Fruit fly (Drosophila melanogaster): Measurements from ENCODE around the gene PolE2.

Gene PolE2

dm6 chr3L:5871201-5871600, 26.0 kb downstream of the PolE2 start, which contains the start of gene CG5568:
CG5568 (plus strand) TSS chr3L:5871501.
- TF ChIP-seq Clk (GFP tag; optimal IDR thresholded peaks at IDR 0.05), result no peak
- no peak for TF ChIP-seq Hr96 (GFP tag; optimal IDR thresholded peaks at IDR 0.05)
- TF ChIP-seq CG14711 (tag; optimal IDR thresholded peaks at IDR 0.05), result no peak
- TF ChIP-seq tj (GFP tag; optimal IDR thresholded peaks at IDR 0.05), result no peak
- TF ChIP-seq Crg-1 (GFP tag; optimal IDR thresholded peaks at IDR 0.05), result no peak
- TF ChIP-seq CG1620 (GFP tag; optimal IDR thresholded peaks at IDR 0.05), result no peak
- no peak for TF ChIP-seq cnc (optimal IDR thresholded peaks at IDR 0.05)
- no peak for TF ChIP-seq CG5204 (GFP tag; optimal IDR thresholded peaks at IDR 0.05)
- no peak for TF ChIP-seq Mnt (GFP tag; optimal IDR thresholded peaks at IDR 0.05)
- TF ChIP-seq toe (GFP tag; optimal IDR thresholded peaks at IDR 0.05), result no peak
- no peak for TF ChIP-seq cic (GFP tag; optimal IDR thresholded peaks at IDR 0.05)
- no peak for TF ChIP-seq CG12768 (GFP tag; optimal IDR thresholded peaks at IDR 0.05)
- TF ChIP-seq kay (GFP tag; ENCODE audit: borderline replicate concordance), result no peak
- TF ChIP-seq CG7101 (tag; optimal IDR thresholded peaks at IDR 0.05), result no peak
- no peak for TF ChIP-seq ovo (GFP tag; optimal IDR thresholded peaks at IDR 0.05)
- no peak for TF ChIP-seq bab1 (GFP tag; optimal IDR thresholded peaks at IDR 0.05)
- no peak for TF ChIP-seq CG11617 (GFP tag; optimal IDR thresholded peaks at IDR 0.05)
- no peak for TF ChIP-seq CG7045 (GFP tag; optimal IDR thresholded peaks at IDR 0.05)
- no peak for TF ChIP-seq pad (GFP tag; optimal IDR thresholded peaks at IDR 0.05)
- TF ChIP-seq CG33017 (tag; optimal IDR thresholded peaks at IDR 0.05), result no peak

- TF ChIP-seq CG12768 (GFP tag; optimal IDR thresholded peaks at IDR 0.05) (no peak), tj (GFP tag; optimal IDR thresholded peaks at IDR 0.05) (no peak), CG11617 (GFP tag; optimal IDR thresholded peaks at IDR 0.05) (no peak), cic (GFP tag; optimal IDR thresholded peaks at IDR 0.05) (no peak), pad (GFP tag; optimal IDR thresholded peaks at IDR 0.05) (peak; percentile 58), toe (GFP tag; optimal IDR thresholded peaks at IDR 0.05) (peak; percentile 70), CG1620 (GFP tag; optimal IDR thresholded peaks at IDR 0.05) (peak; percentile 24), CG5204 (GFP tag; optimal IDR thresholded peaks at IDR 0.05) (peak; percentile 20), Hr96 (GFP tag; optimal IDR thresholded peaks at IDR 0.05) (peak; percentile 70), CG7045 (GFP tag; optimal IDR thresholded peaks at IDR 0.05) (peak; percentile 40), Mnt (GFP tag; optimal IDR thresholded peaks at IDR 0.05) (no peak), Clk (GFP tag; optimal IDR thresholded peaks at IDR 0.05) (no peak), CG33017 (tag; optimal IDR thresholded peaks at IDR 0.05) (no peak), kay (GFP tag; ENCODE audit: borderline replicate concordance) (no peak), Crg-1 (GFP tag; optimal IDR thresholded peaks at IDR 0.05) (peak; percentile 36), CG7101 (tag; optimal IDR thresholded peaks at IDR 0.05) (peak; percentile 45), bab1 (GFP tag; optimal IDR thresholded peaks at IDR 0.05) (peak; percentile 83), ovo (GFP tag; optimal IDR thresholded peaks at IDR 0.05) (no peak), CG14711 (tag; optimal IDR thresholded peaks at IDR 0.05) (peak; percentile 42)
Observed at dm6 chr3L:5869614-5870204, 27.5 kb downstream of the PolE2 start.

- TF ChIP-seq CG14711 (tag; optimal IDR thresholded peaks at IDR 0.05) (no peak), cic (GFP tag; optimal IDR thresholded peaks at IDR 0.05) (no peak), CG7101 (tag; optimal IDR thresholded peaks at IDR 0.05) (no peak), CG11617 (GFP tag; optimal IDR thresholded peaks at IDR 0.05) (no peak), CG7045 (GFP tag; optimal IDR thresholded peaks at IDR 0.05) (no peak), Clk (GFP tag; optimal IDR thresholded peaks at IDR 0.05) (no peak), Crg-1 (GFP tag; optimal IDR thresholded peaks at IDR 0.05) (no peak), CG33017 (tag; optimal IDR thresholded peaks at IDR 0.05) (no peak), CG12768 (GFP tag; optimal IDR thresholded peaks at IDR 0.05) (no peak), ovo (GFP tag; optimal IDR thresholded peaks at IDR 0.05) (no peak), Hr96 (GFP tag; optimal IDR thresholded peaks at IDR 0.05) (no peak), kay (GFP tag; ENCODE audit: borderline replicate concordance) (no peak), CG5204 (GFP tag; optimal IDR thresholded peaks at IDR 0.05) (no peak), CG1620 (GFP tag; optimal IDR thresholded peaks at IDR 0.05) (no peak), toe (GFP tag; optimal IDR thresholded peaks at IDR 0.05) (no peak), pad (GFP tag; optimal IDR thresholded peaks at IDR 0.05) (no peak), bab1 (GFP tag; optimal IDR thresholded peaks at IDR 0.05) (no peak), tj (GFP tag; optimal IDR thresholded peaks at IDR 0.05) (no peak)
Observed at dm6 chr3L:5866924-5867323, 30.3 kb downstream of the PolE2 start.

- no peak for TF ChIP-seq CG14711 (tag; optimal IDR thresholded peaks at IDR 0.05)
- TF ChIP-seq Mnt (GFP tag; optimal IDR thresholded peaks at IDR 0.05), result no peak
Observed at dm6 chr3L:5863868-5864413, 33.3 kb downstream of the PolE2 start.

dm6 chr3L:5862994-5863393, 34.2 kb downstream of the PolE2 start:
- no peak for TF ChIP-seq ovo (GFP tag; optimal IDR thresholded peaks at IDR 0.05)
- TF ChIP-seq pad (GFP tag; optimal IDR thresholded peaks at IDR 0.05), result no peak
- TF ChIP-seq cic (GFP tag; optimal IDR thresholded peaks at IDR 0.05), result no peak
- no peak for TF ChIP-seq Hr96 (GFP tag; optimal IDR thresholded peaks at IDR 0.05)
- no peak for TF ChIP-seq CG33017 (tag; optimal IDR thresholded peaks at IDR 0.05)
- TF ChIP-seq tj (GFP tag; optimal IDR thresholded peaks at IDR 0.05), result no peak
- TF ChIP-seq kay (GFP tag; ENCODE audit: borderline replicate concordance), result no peak
- TF ChIP-seq CG1620 (GFP tag; optimal IDR thresholded peaks at IDR 0.05), result no peak
- no peak for TF ChIP-seq CG14711 (tag; optimal IDR thresholded peaks at IDR 0.05)

dm6 chr3L:5859029-5859428, 38.2 kb downstream of the PolE2 start:
- no peak for TF ChIP-seq Hr96 (GFP tag; optimal IDR thresholded peaks at IDR 0.05)
- TF ChIP-seq CG12768 (GFP tag; optimal IDR thresholded peaks at IDR 0.05), result no peak
- TF ChIP-seq CG33017 (tag; optimal IDR thresholded peaks at IDR 0.05), result no peak
- no peak for TF ChIP-seq bab1 (GFP tag; optimal IDR thresholded peaks at IDR 0.05)
- no peak for TF ChIP-seq cnc (optimal IDR thresholded peaks at IDR 0.05)
- TF ChIP-seq Clk (GFP tag; optimal IDR thresholded peaks at IDR 0.05), result no peak
- TF ChIP-seq Crg-1 (GFP tag; optimal IDR thresholded peaks at IDR 0.05), result no peak
- no peak for TF ChIP-seq Mnt (GFP tag; optimal IDR thresholded peaks at IDR 0.05)
- TF ChIP-seq CG14711 (tag; optimal IDR thresholded peaks at IDR 0.05), result no peak
- no peak for TF ChIP-seq CG5204 (GFP tag; optimal IDR thresholded peaks at IDR 0.05)
- TF ChIP-seq pad (GFP tag; optimal IDR thresholded peaks at IDR 0.05), result no peak
- TF ChIP-seq toe (GFP tag; optimal IDR thresholded peaks at IDR 0.05), result no peak
- no peak for TF ChIP-seq cic (GFP tag; optimal IDR thresholded peaks at IDR 0.05)
- no peak for TF ChIP-seq tj (GFP tag; optimal IDR thresholded peaks at IDR 0.05)
- no peak for TF ChIP-seq CG7101 (tag; optimal IDR thresholded peaks at IDR 0.05)
- TF ChIP-seq kay (GFP tag; ENCODE audit: borderline replicate concordance), result no peak
- TF ChIP-seq CG1620 (GFP tag; optimal IDR thresholded peaks at IDR 0.05), result no peak
